Worm (Caenorhabditis elegans) whole organism, late embryonic: Measurements from ENCODE around the gene math-3.

ENCODE experiments used
- C08G9.2 ChIP-seq: sonication (generic microtip); optimal IDR thresholded peaks from 2 replicates; lab custom pipeline; 2016; ENCODE audit warnings: mild to moderate bottlenecking, missing genetic modification characterization, moderate library complexity, missing compliant biosample characterization
- F13H6.1 ChIP-seq: sonication (generic microtip); optimal IDR thresholded peaks from 2 replicates; lab custom pipeline; 2016; ENCODE audit warnings: missing genetic modification characterization, missing compliant biosample characterization
- T23F11.4 ChIP-seq: fragments of 200-800 bp; sonication (Bioruptor generic); optimal IDR thresholded peaks from 2 replicates; lab custom pipeline; 2018; ENCODE audit warnings: mild to moderate bottlenecking, missing genetic modification characterization, missing compliant biosample characterization
- ahr-1 ChIP-seq: sonication (generic microtip); optimal IDR thresholded peaks from 2 replicates; lab custom pipeline; 2016; ENCODE audit warnings: missing genetic modification characterization, missing compliant biosample characterization
- ama-1 ChIP-seq: fragments of 150-350 bp; optimal IDR thresholded peaks from 2 replicates; lab custom pipeline; 2014
- ceh-14 ChIP-seq: sonication (generic microtip); optimal IDR thresholded peaks from 2 replicates; lab custom pipeline; 2016; ENCODE audit warnings: missing genotype, missing genetic modification characterization, missing compliant biosample characterization
- ceh-18 ChIP-seq: sonication (generic microtip); optimal IDR thresholded peaks from 2 replicates; lab custom pipeline; 2016; ENCODE audit warnings: missing genetic modification characterization, missing compliant biosample characterization
- ceh-2 ChIP-seq: sonication (generic microtip); optimal IDR thresholded peaks from 2 replicates; lab custom pipeline; 2016; ENCODE audit warnings: missing genotype, missing genetic modification characterization, missing compliant biosample characterization
- ceh-22 ChIP-seq: sonication (generic microtip); optimal IDR thresholded peaks from 2 replicates; lab custom pipeline; 2017; ENCODE audit warnings: missing biosample characterization, missing genetic modification characterization
- ceh-31 ChIP-seq: sonication (generic microtip); optimal IDR thresholded peaks from 2 replicates; lab custom pipeline; 2016; ENCODE audit warnings: missing genetic modification characterization, missing compliant biosample characterization
- ceh-45 ChIP-seq: fragments of 200-800 bp; sonication (Bioruptor generic); IDR thresholded peaks from 2 replicates; pipeline ENCODE4 v1.3.6; 2022; ENCODE audit warnings: missing genetic modification reagents, missing genetic modification characterization, missing compliant biosample characterization
- ceh-48 ChIP-seq: sonication (generic microtip); optimal IDR thresholded peaks from 2 replicates; lab custom pipeline; 2016; ENCODE audit warnings: missing genetic modification characterization, inconsistent platforms, missing compliant biosample characterization
- dve-1 ChIP-seq: sonication (generic microtip); optimal IDR thresholded peaks from 2 replicates; lab custom pipeline; 2017; ENCODE audit warnings: antibody characterized with exemption, mild to moderate bottlenecking, missing genetic modification characterization, missing compliant biosample characterization
- elt-2 ChIP-seq: sonication (generic microtip); optimal IDR thresholded peaks from 2 replicates; lab custom pipeline; 2016; ENCODE audit warnings: missing genetic modification reagents, missing genetic modification characterization, missing compliant biosample characterization
- ets-4 ChIP-seq: sonication (generic microtip); optimal IDR thresholded peaks from 2 replicates; lab custom pipeline; 2016; ENCODE audit warnings: missing genetic modification characterization, missing compliant biosample characterization
- fkh-10 ChIP-seq: fragments of 150-350 bp; optimal IDR thresholded peaks from 2 replicates; lab custom pipeline; 2014; ENCODE audit warnings: missing biosample characterization, missing genetic modification reagents, missing genetic modification characterization
- fkh-6 ChIP-seq: sonication (generic microtip); optimal IDR thresholded peaks from 2 replicates; lab custom pipeline; 2016; ENCODE audit warnings: missing genetic modification characterization, missing compliant biosample characterization
- hlh-13 ChIP-seq: fragments of 200-800 bp; sonication (Bioruptor generic); optimal IDR thresholded peaks from 2 replicates; lab custom pipeline; 2018; ENCODE audit warnings: mild to moderate bottlenecking, missing genetic modification characterization, missing compliant biosample characterization
- hlh-6 ChIP-seq: sonication (generic microtip); optimal IDR thresholded peaks from 2 replicates; lab custom pipeline; 2016; ENCODE audit warnings: missing genotype, missing genetic modification characterization, missing compliant biosample characterization
- hlh-8 ChIP-seq: sonication (generic microtip); optimal IDR thresholded peaks from 2 replicates; lab custom pipeline; 2016; ENCODE audit warnings: missing genotype, missing genetic modification characterization, missing compliant biosample characterization
- lim-6 ChIP-seq: sonication (generic microtip); optimal IDR thresholded peaks from 2 replicates; lab custom pipeline; 2016; ENCODE audit warnings: missing genetic modification characterization, missing compliant biosample characterization
- nhr-232 ChIP-seq: sonication (generic microtip); optimal IDR thresholded peaks from 2 replicates; lab custom pipeline; 2016; ENCODE audit warnings: missing genetic modification characterization, missing compliant biosample characterization
- npax-4 ChIP-seq: sonication (generic microtip); optimal IDR thresholded peaks from 2 replicates; lab custom pipeline; 2016; ENCODE audit warnings: missing genetic modification characterization, missing compliant biosample characterization
- odd-2 ChIP-seq: sonication (generic microtip); optimal IDR thresholded peaks from 2 replicates; lab custom pipeline; 2017; ENCODE audit warnings: antibody characterized with exemption, mild to moderate bottlenecking, missing genetic modification characterization, missing compliant biosample characterization
- pag-3 ChIP-seq: sonication (generic microtip); optimal IDR thresholded peaks from 2 replicates; lab custom pipeline; 2016; ENCODE audit warnings: missing compliant biosample characterization, missing genetic modification characterization, borderline replicate concordance
- pat-9 ChIP-seq: fragments of 200-800 bp; sonication (Bioruptor generic); optimal IDR thresholded peaks from 2 replicates; lab custom pipeline; 2018; ENCODE audit warnings: mild to moderate bottlenecking, missing genetic modification characterization, moderate library complexity, missing compliant biosample characterization
- pax-1 ChIP-seq: fragments of 150-350 bp; optimal IDR thresholded peaks from 2 replicates; lab custom pipeline; 2014; ENCODE audit warnings: missing biosample characterization, missing genetic modification characterization
- pha-2 ChIP-seq: sonication (generic microtip); optimal IDR thresholded peaks from 2 replicates; lab custom pipeline; 2017; ENCODE audit warnings: mild to moderate bottlenecking, missing genetic modification characterization, missing compliant biosample characterization
- pha-4 ChIP-seq: fragments of 150-350 bp; optimal IDR thresholded peaks from 2 replicates; lab custom pipeline; 2018; ENCODE audit warnings: missing biosample characterization, missing genetic modification reagents, missing genetic modification characterization
- pqm-1 ChIP-seq: sonication (generic microtip); optimal IDR thresholded peaks from 2 replicates; lab custom pipeline; 2016; ENCODE audit warnings: missing genetic modification characterization, missing compliant biosample characterization
- rnt-1 ChIP-seq: sonication (generic microtip); optimal IDR thresholded peaks from 2 replicates; lab custom pipeline; 2016; ENCODE audit warnings: missing genetic modification characterization, missing compliant biosample characterization
- sdc-2 ChIP-seq: sonication (generic microtip); optimal IDR thresholded peaks from 2 replicates; lab custom pipeline; 2016; ENCODE audit warnings: missing genotype, missing genetic modification characterization, missing compliant biosample characterization
- sox-2 ChIP-seq: fragments of 200-800 bp; sonication (Bioruptor generic); IDR thresholded peaks from 2 replicates; pipeline ENCODE4 v1.3.6; 2022; ENCODE audit warnings: missing genetic modification reagents, missing genetic modification characterization, missing compliant biosample characterization
- sox-4 ChIP-seq: sonication (generic microtip); optimal IDR thresholded peaks from 2 replicates; lab custom pipeline; 2017; ENCODE audit warnings: mild to moderate bottlenecking, missing genetic modification characterization, inconsistent platforms, missing compliant biosample characterization
- tbx-2 ChIP-seq: sonication (generic microtip); optimal IDR thresholded peaks from 2 replicates; lab custom pipeline; 2016; ENCODE audit warnings: missing genetic modification characterization, missing compliant biosample characterization
- tbx-7 ChIP-seq: sonication (generic microtip); optimal IDR thresholded peaks from 2 replicates; lab custom pipeline; 2016; ENCODE audit warnings: missing genotype, missing genetic modification characterization, missing compliant biosample characterization
- unc-55 ChIP-seq: sonication (generic microtip); optimal IDR thresholded peaks from 2 replicates; lab custom pipeline; 2017; ENCODE audit warnings: missing biosample characterization, missing genetic modification reagents, missing genetic modification characterization
- ztf-16 ChIP-seq: sonication (generic microtip); optimal IDR thresholded peaks from 2 replicates; lab custom pipeline; 2017; ENCODE audit warnings: missing genetic modification characterization, missing compliant biosample characterization

math-3 gene

ce11 chrII:1771785-1772184 is at the start of gene math-3:
Gene math-3 (plus strand): TSS chrII:1772085.
- TF ChIP-seq fkh-10 (GFP tag; lab: Kevin White, UChicago) (no peak), pqm-1 (tag; lab: Kevin White, UChicago) (no peak), C08G9.2 (no peak), pha-2 (tag; lab: Kevin White, UChicago) (no peak), sox-4 (tag; lab: Kevin White, UChicago) (no peak), rnt-1 (no peak), ceh-14 (tag; lab: Kevin White, UChicago) (no peak)

- TF ChIP-seq hlh-13 (GFP tag; lab: Kevin White, UChicago): no peak
- no peak for TF ChIP-seq sox-2 (GFP tag; lab: Robert Waterston, UW)
- no peak for TF ChIP-seq odd-2 (tag; lab: Kevin White, UChicago)
- no peak for TF ChIP-seq ceh-48 (tag; lab: Kevin White, UChicago)
- TF ChIP-seq fkh-6: no peak
- TF ChIP-seq pat-9 (tag; lab: Kevin White, UChicago): no peak
- TF ChIP-seq hlh-8: no peak
- TF ChIP-seq sdc-2 (tag; lab: Kevin White, UChicago): no peak
- no peak for TF ChIP-seq ceh-18
- no peak for TF ChIP-seq ztf-16 (tag; lab: Kevin White, UChicago)
- TF ChIP-seq elt-2 (tag; lab: Kevin White, UChicago): no peak
- no peak for TF ChIP-seq npax-4
- TF ChIP-seq pax-1 (tag; lab: Kevin White, UChicago): no peak
- no peak for TF ChIP-seq ceh-2 (tag; lab: Kevin White, UChicago)
- no peak for TF ChIP-seq ceh-22 (tag; lab: Kevin White, UChicago)
- TF ChIP-seq sox-4 (tag; lab: Kevin White, UChicago): no peak
Observed at ce11 chrII:1722394-1722793, 49.5 kb upstream of the math-3 start, which contains the start of the genes fbxb-5 and btb-8. Gene fbxb-5 (minus strand): TSS chrII:1722494. Gene btb-8 (plus strand): TSS chrII:1722770.

ce11 chrII:1724314-1724713 is 47.6 kb upstream of the math-3 start, which contains the start of gene fbxb-11:
Gene fbxb-11 (plus strand): TSS chrII:1724614.
- TF ChIP-seq ama-1 (lab: Kevin White, UChicago): no peak
- TF ChIP-seq lim-6 (tag; lab: Kevin White, UChicago): no peak
- no peak for TF ChIP-seq ceh-2 (tag; lab: Kevin White, UChicago)
- no peak for TF ChIP-seq ceh-31 (tag; lab: Kevin White, UChicago)
- no peak for TF ChIP-seq ahr-1
- no peak for TF ChIP-seq fkh-10 (GFP tag; lab: Kevin White, UChicago)
- no peak for TF ChIP-seq nhr-232

ce11 chrII:1725735-1726134 is 46.1 kb upstream of the math-3 start, which contains the start of gene F45C12.17:
Gene F45C12.17 (plus strand): TSS chrII:1726111.
- TF ChIP-seq fkh-6: no peak
- no peak for TF ChIP-seq dve-1 (tag; lab: Kevin White, UChicago)
- TF ChIP-seq C08G9.2: no peak
- TF ChIP-seq tbx-7: no peak
- TF ChIP-seq ceh-22 (tag; lab: Kevin White, UChicago): no peak
- no peak for TF ChIP-seq lim-6 (tag; lab: Kevin White, UChicago)
- TF ChIP-seq ets-4 (tag; lab: Kevin White, UChicago): no peak
- TF ChIP-seq pag-3 (tag; lab: Kevin White, UChicago): no peak
- no peak for TF ChIP-seq T23F11.4 (GFP tag; lab: Kevin White, UChicago)
- no peak for TF ChIP-seq tbx-2 (tag; lab: Kevin White, UChicago)
- no peak for TF ChIP-seq ceh-45 (GFP tag; lab: Robert Waterston, UW)
- TF ChIP-seq hlh-13 (GFP tag; lab: Kevin White, UChicago): no peak
- TF ChIP-seq F13H6.1: no peak
- TF ChIP-seq unc-55 (GFP tag; lab: Kevin White, UChicago): no peak
- TF ChIP-seq ama-1 (lab: Kevin White, UChicago): no peak
- TF ChIP-seq hlh-6 (tag; lab: Kevin White, UChicago): no peak
- TF ChIP-seq ceh-2 (tag; lab: Kevin White, UChicago): no peak
- TF ChIP-seq pha-4 (tag; lab: Kevin White, UChicago): no peak
- no peak for TF ChIP-seq sdc-2 (tag; lab: Kevin White, UChicago)
